Worm (Caenorhabditis elegans) whole organism, L4 larva: Measurements from ENCODE around the gene str-83.
A peak's percentile ranks its signal among the peaks of the same experiment; 100 is the strongest.

Source experiments
- D1046.2 ChIP-seq: fragments of 200-800 bp; sonication (Bioruptor generic); IDR thresholded peaks from 2 replicates; pipeline ENCODE4 v1.3.6; 2022; ENCODE audit warnings: missing genetic modification characterization, missing compliant biosample characterization
- F26F4.8 ChIP-seq: fragments of 200-800 bp; sonication (Bioruptor generic); conservative IDR thresholded peaks from 2 replicates; pipeline ENCODE4 v1.3.6; 2022; ENCODE audit warnings: missing genetic modification characterization, missing compliant biosample characterization
- F44E2.7 ChIP-seq: fragments of 200-800 bp; sonication (Bioruptor generic); IDR thresholded peaks from 2 replicates; pipeline ENCODE4 v2.1.2; 2022; ENCODE audit warnings: missing genetic modification characterization, missing compliant biosample characterization
- F49E8.2 ChIP-seq: sonication (generic microtip); optimal IDR thresholded peaks from 2 replicates; lab custom pipeline; 2016; ENCODE audit warnings: missing compliant biosample characterization, mild to moderate bottlenecking, missing genetic modification characterization, borderline replicate concordance
- R02D3.7 ChIP-seq: fragments of 150-350 bp; sonication (generic microtip); optimal IDR thresholded peaks from 3 replicates; lab custom pipeline; 2014; ENCODE audit warnings: missing biosample characterization, missing genetic modification characterization
- T20F7.1 ChIP-seq: fragments of 200-800 bp; sonication (Bioruptor generic); optimal IDR thresholded peaks from 2 replicates; lab custom pipeline; 2018; ENCODE audit warnings: mild to moderate bottlenecking, missing genetic modification characterization, missing compliant biosample characterization
- T26A8.4 ChIP-seq: fragments of 200-800 bp; sonication (Bioruptor generic); IDR thresholded peaks from 2 replicates; pipeline ENCODE4 v1.3.6; 2022; ENCODE audit warnings: missing genetic modification characterization, missing compliant biosample characterization
- ZK546.5 ChIP-seq, 2 experiments: sonication (generic microtip); optimal IDR thresholded peaks; 2 replicates each; lab custom pipeline; 2017; ENCODE audit warnings: missing biosample characterization in 2 of 2, missing genetic modification characterization in 2 of 2
- ceh-32 ChIP-seq: sonication (generic microtip); optimal IDR thresholded peaks from 2 replicates; lab custom pipeline; 2016; ENCODE audit warnings: mild to moderate bottlenecking, missing genetic modification characterization, missing compliant biosample characterization; ENCODE audit not compliant: poor library complexity
- ceh-44 ChIP-seq: fragments of 200-800 bp; sonication (Bioruptor generic); IDR thresholded peaks from 2 replicates; pipeline ENCODE4 v1.3.6; 2022; ENCODE audit warnings: missing genetic modification reagents, missing genetic modification characterization, missing compliant biosample characterization
- ces-1 ChIP-seq: fragments of 150-350 bp; sonication (generic microtip); optimal IDR thresholded peaks from 4 replicates; lab custom pipeline; 2014; ENCODE audit warnings: missing biosample characterization, missing genetic modification reagents, missing genetic modification characterization
- cey-2 ChIP-seq: sonication (generic microtip); optimal IDR thresholded peaks from 3 replicates; lab custom pipeline; 2017; ENCODE audit warnings: missing genetic modification characterization, mild to moderate bottlenecking, missing compliant biosample characterization, antibody characterized with exemption, borderline replicate concordance; ENCODE audit not compliant: insufficient read depth
- daf-12 ChIP-seq: fragments of 150-350 bp; optimal IDR thresholded peaks from 2 replicates; lab custom pipeline; 2014; ENCODE audit warnings: missing biosample characterization, missing genetic modification reagents, missing genetic modification characterization
- daf-19 ChIP-seq: fragments of 200-800 bp; sonication (Bioruptor generic); conservative IDR thresholded peaks from 2 replicates; pipeline ENCODE4 v1.3.6; 2022; ENCODE audit warnings: missing genetic modification characterization, missing compliant biosample characterization
- dmd-6 ChIP-seq: fragments of 200-800 bp; sonication (Bioruptor generic); IDR thresholded peaks from 2 replicates; pipeline ENCODE4 v1.3.6; 2022; ENCODE audit warnings: missing genetic modification reagents, missing genetic modification characterization, missing compliant biosample characterization
- dmd-9 ChIP-seq: fragments of 200-800 bp; sonication (Bioruptor generic); IDR thresholded peaks from 2 replicates; pipeline ENCODE4 v1.3.6; 2022; ENCODE audit warnings: missing genetic modification reagents, missing genetic modification characterization, missing compliant biosample characterization
- duxl-1 ChIP-seq: sonication (generic microtip); optimal IDR thresholded peaks from 2 replicates; lab custom pipeline; 2016; ENCODE audit warnings: mild to moderate bottlenecking, missing genetic modification characterization, moderate library complexity, missing compliant biosample characterization; ENCODE audit not compliant: poor library complexity
- dve-1 ChIP-seq: sonication (generic microtip); optimal IDR thresholded peaks from 2 replicates; lab custom pipeline; 2017; ENCODE audit warnings: antibody characterized with exemption, mild to moderate bottlenecking, missing genetic modification characterization, missing compliant biosample characterization; ENCODE audit not compliant: insufficient read depth
- egl-27 ChIP-seq: sonication (generic microtip); optimal IDR thresholded peaks from 3 replicates; lab custom pipeline; 2017; ENCODE audit warnings: missing biosample characterization, missing genetic modification reagents, missing genetic modification characterization
- egl-43 ChIP-seq: fragments of 200-800 bp; sonication (Bioruptor generic); IDR thresholded peaks from 2 replicates; pipeline ENCODE4 v1.3.6; 2022; ENCODE audit warnings: missing genetic modification reagents, missing genetic modification characterization, missing compliant biosample characterization
- hif-1 ChIP-seq, 2 experiments: sonication (generic microtip); optimal IDR thresholded peaks; 2 replicates each; lab custom pipeline; 2016 to 2017; ENCODE audit warnings: missing compliant biosample characterization in 2 of 2, missing genetic modification characterization in 2 of 2, missing genetic modification reagents in 2 of 2, missing genotype in 2 of 2, mild to moderate bottlenecking in 1 of 2
- hlh-11 ChIP-seq: fragments of 200-800 bp; sonication (Bioruptor generic); optimal IDR thresholded peaks from 2 replicates; lab custom pipeline; 2018; ENCODE audit warnings: mild to moderate bottlenecking, missing genetic modification characterization, missing compliant biosample characterization
- lim-7 ChIP-seq: fragments of 200-800 bp; sonication (Bioruptor generic); IDR thresholded peaks from 2 replicates; pipeline ENCODE4 v1.3.6; 2022; ENCODE audit warnings: missing genetic modification characterization, missing compliant biosample characterization
- lin-1 ChIP-seq: fragments of 200-800 bp; sonication (Bioruptor generic); IDR thresholded peaks from 2 replicates; pipeline ENCODE4 v1.3.6; 2022; ENCODE audit warnings: missing genetic modification reagents, missing genetic modification characterization, missing compliant biosample characterization
- lin-13 ChIP-seq: fragments of 150-350 bp; optimal IDR thresholded peaks from 2 replicates; lab custom pipeline; 2014; ENCODE audit warnings: missing biosample characterization, missing genetic modification reagents, missing genetic modification characterization
- lin-29 ChIP-seq: fragments of 200-800 bp; sonication (Bioruptor generic); IDR thresholded peaks from 2 replicates; pipeline ENCODE4 v1.3.6; 2022; ENCODE audit warnings: missing genetic modification reagents, missing genetic modification characterization, missing compliant biosample characterization
- lin-38 ChIP-seq: fragments of 200-800 bp; sonication (Bioruptor generic); IDR thresholded peaks from 2 replicates; pipeline ENCODE4 v1.3.6; 2022; ENCODE audit warnings: missing genetic modification reagents, missing genetic modification characterization, missing compliant biosample characterization
- madf-9 ChIP-seq: fragments of 200-800 bp; sonication (Bioruptor generic); conservative IDR thresholded peaks from 2 replicates; pipeline ENCODE4 v1.3.6; 2022; ENCODE audit warnings: missing genetic modification reagents, missing genetic modification characterization, missing compliant biosample characterization
- mdl-1 ChIP-seq, 2 experiments: fragments of 150-350 bp in 1 of 2; sonication (generic microtip) in 1 of 2; optimal IDR thresholded peaks; 2 replicates each; lab custom pipeline; 2014 to 2017; ENCODE audit warnings: missing biosample characterization in 2 of 2, missing genetic modification characterization in 2 of 2
- mdt-29 ChIP-seq: fragments of 200-800 bp; sonication (Bioruptor generic); IDR thresholded peaks from 2 replicates; pipeline ENCODE4 v1.3.6; 2022; ENCODE audit warnings: missing genetic modification reagents, missing genetic modification characterization, missing compliant biosample characterization
- mxl-2 ChIP-seq: fragments of 200-800 bp; sonication (Bioruptor generic); conservative IDR thresholded peaks from 2 replicates; pipeline ENCODE4 v1.3.6; 2022; ENCODE audit warnings: missing genetic modification reagents, missing genetic modification characterization, missing compliant biosample characterization
- nhr-111 ChIP-seq: fragments of 200-800 bp; sonication (Bioruptor generic); optimal IDR thresholded peaks from 2 replicates; lab custom pipeline; 2018; ENCODE audit warnings: mild to moderate bottlenecking, missing genetic modification characterization, missing compliant biosample characterization
- nhr-237 ChIP-seq: sonication (generic microtip); optimal IDR thresholded peaks from 2 replicates; lab custom pipeline; 2017; ENCODE audit warnings: missing biosample characterization, missing genetic modification characterization
- nhr-28 ChIP-seq: fragments of 150-350 bp; optimal IDR thresholded peaks from 2 replicates; lab custom pipeline; 2014; ENCODE audit warnings: missing biosample characterization, missing genetic modification characterization
- nhr-42 ChIP-seq: fragments of 200-800 bp; sonication (Bioruptor generic); IDR thresholded peaks from 2 replicates; pipeline ENCODE4 v1.3.6; 2022; ENCODE audit warnings: missing genetic modification characterization, missing compliant biosample characterization
- nhr-48 ChIP-seq: sonication (generic microtip); optimal IDR thresholded peaks from 2 replicates; lab custom pipeline; 2016; ENCODE audit warnings: mild to moderate bottlenecking, missing genetic modification characterization, missing compliant biosample characterization
- nhr-6 ChIP-seq: fragments of 150-350 bp; optimal IDR thresholded peaks from 2 replicates; lab custom pipeline; 2014; ENCODE audit warnings: missing biosample characterization, missing genetic modification characterization
- pqm-1 ChIP-seq: sonication (generic microtip); optimal IDR thresholded peaks from 2 replicates; lab custom pipeline; 2017; ENCODE audit warnings: missing biosample characterization, missing genetic modification characterization
- rbr-2 ChIP-seq: sonication (generic microtip); optimal IDR thresholded peaks from 2 replicates; lab custom pipeline; 2016; ENCODE audit warnings: missing genotype, missing genetic modification characterization, missing compliant biosample characterization
- sdz-12 ChIP-seq: fragments of 200-800 bp; sonication (Bioruptor generic); optimal IDR thresholded peaks from 2 replicates; lab custom pipeline; 2018; ENCODE audit warnings: mild to moderate bottlenecking, missing genetic modification characterization, missing compliant biosample characterization
- spr-3 ChIP-seq: fragments of 200-800 bp; sonication (Bioruptor generic); optimal IDR thresholded peaks from 2 replicates; lab custom pipeline; 2018; ENCODE audit warnings: mild to moderate bottlenecking, missing genetic modification characterization, missing compliant biosample characterization
- tag-97 ChIP-seq: fragments of 200-800 bp; sonication (Bioruptor generic); IDR thresholded peaks from 2 replicates; pipeline ENCODE4 v1.3.6; 2022; ENCODE audit warnings: missing genetic modification characterization, missing compliant biosample characterization
- tra-1 ChIP-seq: fragments of 200-800 bp; sonication (Bioruptor generic); IDR thresholded peaks from 2 replicates; pipeline ENCODE4 v1.3.6; 2022; ENCODE audit warnings: missing genetic modification reagents, missing genetic modification characterization, missing compliant biosample characterization
- unc-130 ChIP-seq: sonication (generic microtip); optimal IDR thresholded peaks from 2 replicates; lab custom pipeline; 2016; ENCODE audit warnings: missing genetic modification reagents, missing genetic modification characterization, missing compliant biosample characterization
- unc-62 ChIP-seq, 3 experiments: fragments of 150-350 bp in 1 of 3; sonication (generic microtip); optimal IDR thresholded peaks in 2 of 3; peaks in 1 of 3; 1 replicate in 1 of 3; 2 replicates in 2 of 3; lab custom pipeline; 2014 to 2017; ENCODE audit warnings: missing biosample characterization in 3 of 3, missing genetic modification characterization in 3 of 3, missing genetic modification reagents in 3 of 3, missing genotype in 1 of 3
- zag-1 ChIP-seq: fragments of 150-350 bp; optimal IDR thresholded peaks from 2 replicates; lab custom pipeline; 2014; ENCODE audit warnings: missing biosample characterization, missing genetic modification characterization
- zip-2 ChIP-seq: fragments of 150-350 bp; optimal IDR thresholded peaks from 2 replicates; lab custom pipeline; 2014; ENCODE audit warnings: missing biosample characterization, missing genetic modification characterization
- ztf-11 ChIP-seq: fragments of 150-350 bp; optimal IDR thresholded peaks from 2 replicates; lab custom pipeline; 2014; ENCODE audit warnings: missing biosample characterization, missing genetic modification characterization

str-83 gene

DNA sequence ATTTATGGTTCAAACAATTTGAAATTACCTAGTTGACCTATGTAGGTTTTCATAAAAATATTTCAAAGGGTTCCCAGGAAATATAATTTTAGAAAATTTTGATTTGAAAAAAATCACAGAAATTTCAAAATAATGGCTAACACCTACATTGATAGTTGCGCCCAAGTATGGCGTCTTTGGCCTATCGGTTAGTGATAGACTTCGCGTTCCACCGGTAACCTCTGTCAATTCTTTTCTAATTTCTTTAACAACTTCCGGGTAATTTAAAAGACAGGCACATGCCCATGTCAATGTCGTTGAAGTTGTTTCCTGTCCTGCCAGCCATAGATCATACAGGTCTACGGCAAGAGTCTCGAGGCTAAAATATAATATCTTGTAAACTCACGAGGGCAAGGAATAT, 8.1 kb upstream of the str-83 start:
- TF ChIP-seq unc-62 (GFP tag; optimal IDR thresholded peaks at IDR 0.05 in 1 of 2; lab: Kevin White, UChicago) (peak in 1 of 2 experiments; percentile 95), unc-62 (tag; optimal IDR thresholded peaks at IDR 0.05; lab: Kevin White, UChicago) (no peak), ceh-32 (tag; lab: Kevin White, UChicago) (no peak)
- TF ChIP-seq, all 104 proteins: peak for 1

DNA sequence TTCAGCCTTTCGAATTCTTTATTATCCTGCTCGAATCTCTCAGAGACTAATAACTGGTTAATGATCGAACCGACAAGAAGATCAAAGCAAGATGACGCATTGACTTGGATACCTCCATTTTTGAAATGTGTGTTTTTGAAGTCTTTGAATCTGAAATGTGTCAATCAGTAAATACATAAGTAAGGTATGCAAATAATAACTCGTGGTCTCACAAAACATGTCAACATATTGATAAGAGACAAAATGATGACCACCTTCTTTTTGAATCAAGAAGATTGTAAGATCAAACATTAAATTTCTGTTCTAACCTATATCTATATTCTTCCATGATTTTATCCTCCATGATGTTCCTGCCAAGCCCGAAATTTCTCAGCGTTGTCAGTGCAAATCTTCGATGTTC, 7.4 kb upstream of the str-83 start:
- TF ChIP-seq zag-1 (tag; lab: Kevin White, UChicago) (no peak), ztf-11 (tag; lab: Kevin White, UChicago) (no peak), hlh-11 (peak; percentile 23), F26F4.8 (GFP tag; lab: Robert Waterston, UW) (no peak), lim-7 (no peak), nhr-111 (GFP tag; lab: Kevin White, UChicago) (no peak), T26A8.4 (GFP tag; lab: Robert Waterston, UW) (no peak), D1046.2 (GFP tag; lab: Robert Waterston, UW) (no peak), duxl-1 (tag; lab: Kevin White, UChicago) (no peak), sdz-12 (GFP tag; lab: Kevin White, UChicago) (no peak), tag-97 (GFP tag; lab: Robert Waterston, UW) (no peak), egl-27 (tag; lab: Kevin White, UChicago) (no peak), unc-130 (no peak), dmd-9 (no peak), nhr-48 (tag; lab: Kevin White, UChicago) (no peak), mdl-1 (tag; optimal IDR thresholded peaks at IDR 0.05; lab: Kevin White, UChicago) (no peak), T20F7.1 (no peak), lin-13 (GFP tag; lab: Kevin White, UChicago) (no peak), unc-62 (GFP tag; optimal IDR thresholded peaks at IDR 0.05 in 1 of 2; lab: Kevin White, UChicago) (no peak), unc-62 (tag; optimal IDR thresholded peaks at IDR 0.05; lab: Kevin White, UChicago) (no peak), lin-29 (GFP tag; lab: Robert Waterston, UW) (no peak), ZK546.5 (tag; optimal IDR thresholded peaks at IDR 0.05; lab: Kevin White, UChicago) (no peak), hif-1 (tag; optimal IDR thresholded peaks at IDR 0.05; lab: Kevin White, UChicago) (no peak), nhr-42 (GFP tag; lab: Robert Waterston, UW) (no peak), daf-12 (tag; lab: Kevin White, UChicago) (no peak), zip-2 (no peak), daf-19 (GFP tag; lab: Robert Waterston, UW) (no peak), dve-1 (tag; lab: Kevin White, UChicago) (peak; percentile 47), dmd-6 (GFP tag; lab: Robert Waterston, UW) (peak; percentile 61), mxl-2 (no peak), lin-38 (GFP tag; lab: Robert Waterston, UW) (no peak), tra-1 (GFP tag; lab: Robert Waterston, UW) (no peak), madf-9 (GFP tag; lab: Robert Waterston, UW) (no peak), pqm-1 (no peak), rbr-2 (tag; lab: Kevin White, UChicago) (no peak), spr-3 (GFP tag; lab: Kevin White, UChicago) (no peak), F49E8.2 (tag; lab: Kevin White, UChicago) (no peak), nhr-28 (tag; lab: Kevin White, UChicago) (peak; percentile 75), nhr-6 (tag; lab: Kevin White, UChicago) (no peak), ceh-44 (GFP tag; lab: Robert Waterston, UW) (no peak), egl-43 (GFP tag; lab: Robert Waterston, UW) (no peak), cey-2 (tag; lab: Kevin White, UChicago) (no peak), F44E2.7 (GFP tag; lab: Robert Waterston, UW) (no peak), ces-1 (GFP tag; lab: Kevin White, UChicago) (no peak), lin-1 (no peak), mdt-29 (GFP tag; lab: Robert Waterston, UW) (no peak), R02D3.7 (tag; lab: Kevin White, UChicago) (no peak), nhr-237 (tag; lab: Kevin White, UChicago) (no peak), ceh-32 (tag; lab: Kevin White, UChicago) (no peak)
